Fruit fly (Drosophila melanogaster) whole organism, embryonic: ENCODE data around the gene CG13603.

Source experiments
- Ada2b ChIP-seq: fragments of 200-800 bp; sonication (Bioruptor generic); IDR thresholded peaks from 2 replicates; pipeline ENCODE4 v1.3.6; 2022; ENCODE audit warnings: missing biosample characterization, missing genetic modification characterization
- CG10274 ChIP-seq: fragments of 200-800 bp; sonication (Bioruptor generic); optimal IDR thresholded peaks from 3 replicates; lab custom pipeline; 2017; ENCODE audit warnings: missing biosample characterization, mild to moderate bottlenecking, missing genetic modification characterization
- CG10543 ChIP-seq: fragments of 200-800 bp; sonication (Bioruptor generic); optimal IDR thresholded peaks from 3 replicates; lab custom pipeline; 2017; ENCODE audit warnings: missing biosample characterization, mild to moderate bottlenecking, missing genetic modification characterization, moderate library complexity
- CG11093 ChIP-seq: fragments of 200-800 bp; sonication (Bioruptor generic); IDR thresholded peaks from 3 replicates; pipeline ENCODE4 v1.3.6; 2022; ENCODE audit warnings: missing biosample characterization, missing genetic modification characterization
- CG11723 ChIP-seq: fragments of 200-800 bp; sonication (Bioruptor generic); optimal IDR thresholded peaks from 2 replicates; lab custom pipeline; 2017; ENCODE audit warnings: missing biosample characterization, mild to moderate bottlenecking, missing genetic modification characterization
- CG12155 ChIP-seq: fragments of 200-800 bp; sonication (Bioruptor generic); optimal IDR thresholded peaks from 3 replicates; lab custom pipeline; 2016; ENCODE audit warnings: missing biosample characterization, missing genetic modification characterization
- CG12299 ChIP-seq: fragments of 200-800 bp; sonication (Bioruptor generic); optimal IDR thresholded peaks from 2 replicates; lab custom pipeline; 2018; ENCODE audit warnings: missing biosample characterization, mild to moderate bottlenecking, missing genetic modification characterization
- CG12942 ChIP-seq: fragments of 200-800 bp; sonication (Bioruptor generic); optimal IDR thresholded peaks from 3 replicates; lab custom pipeline; 2016; ENCODE audit warnings: missing biosample characterization, missing genetic modification characterization
- CG14441 ChIP-seq: fragments of 200-800 bp; sonication (Bioruptor generic); IDR thresholded peaks from 2 replicates; pipeline ENCODE4 v1.3.6; 2022; ENCODE audit warnings: missing biosample characterization, missing genetic modification characterization
- CG15696 ChIP-seq: fragments of 200-800 bp; sonication (Bioruptor generic); optimal IDR thresholded peaks from 2 replicates; lab custom pipeline; 2019; ENCODE audit warnings: missing biosample characterization, mild to moderate bottlenecking, missing genetic modification characterization, moderate library complexity
- CG17359 ChIP-seq: fragments of 200-800 bp; sonication (Bioruptor generic); optimal IDR thresholded peaks from 3 replicates; lab custom pipeline; 2018; ENCODE audit warnings: missing biosample characterization, mild to moderate bottlenecking, missing genetic modification characterization, moderate library complexity
- CG18599 ChIP-seq: fragments of 200-800 bp; sonication (Bioruptor generic); optimal IDR thresholded peaks from 3 replicates; lab custom pipeline; 2017; ENCODE audit warnings: missing biosample characterization, missing genetic modification characterization, mild to moderate bottlenecking, moderate library complexity, missing genetic modification reagents
- CG30020 ChIP-seq: fragments of 200-800 bp; optimal IDR thresholded peaks from 2 replicates; lab custom pipeline; 2019; ENCODE audit warnings: missing biosample characterization, mild to moderate bottlenecking, missing genetic modification characterization, moderate library complexity
- CG31388 ChIP-seq: fragments of 200-800 bp; sonication (Bioruptor generic); optimal IDR thresholded peaks from 2 replicates; lab custom pipeline; 2016; ENCODE audit warnings: missing biosample characterization, missing genetic modification characterization
- CG6175 ChIP-seq: fragments of 200-800 bp; sonication (Bioruptor generic); IDR thresholded peaks from 3 replicates; pipeline ENCODE4 v1.3.6; 2022; ENCODE audit warnings: missing biosample characterization, missing genetic modification characterization
- CG6254 ChIP-seq: fragments of 200-800 bp; sonication (Bioruptor generic); optimal IDR thresholded peaks from 3 replicates; lab custom pipeline; 2017; ENCODE audit warnings: mild to moderate bottlenecking, missing biosample characterization, missing genetic modification reagents, missing genetic modification characterization
- CG7357 ChIP-seq: fragments of 200-800 bp; sonication (Bioruptor generic); IDR thresholded peaks from 3 replicates; pipeline ENCODE4 v1.3.6; 2022; ENCODE audit warnings: missing biosample characterization, missing genetic modification characterization
- CG7745 ChIP-seq: fragments of 200-800 bp; sonication (Bioruptor generic); optimal IDR thresholded peaks from 2 replicates; lab custom pipeline; 2018; ENCODE audit warnings: missing biosample characterization, mild to moderate bottlenecking, missing genetic modification characterization, moderate library complexity
- CG7786 ChIP-seq: fragments of 200-800 bp; sonication (Bioruptor generic); optimal IDR thresholded peaks from 2 replicates; lab custom pipeline; 2016; ENCODE audit warnings: missing biosample characterization, missing genetic modification characterization
- CG7963 ChIP-seq: fragments of 200-800 bp; sonication (Bioruptor generic); IDR thresholded peaks from 3 replicates; pipeline ENCODE4 v1.3.6; 2022; ENCODE audit warnings: missing biosample characterization, missing genetic modification characterization; ENCODE audit not compliant: partially characterized antibody
- CG8359 ChIP-seq: fragments of 200-800 bp; sonication (Bioruptor generic); optimal IDR thresholded peaks from 2 replicates; lab custom pipeline; 2017; ENCODE audit warnings: missing biosample characterization, mild to moderate bottlenecking, missing genetic modification characterization, borderline replicate concordance
- CG8944 ChIP-seq: fragments of 200-800 bp; sonication (Bioruptor generic); optimal IDR thresholded peaks from 3 replicates; lab custom pipeline; 2016; ENCODE audit warnings: missing biosample characterization, missing genetic modification characterization
- CG9727 ChIP-seq: fragments of 200-800 bp; sonication (Bioruptor generic); optimal IDR thresholded peaks from 3 replicates; lab custom pipeline; 2017; ENCODE audit warnings: missing biosample characterization, mild to moderate bottlenecking, missing genetic modification characterization
- Ets65A ChIP-seq: fragments of 200-800 bp; sonication (Bioruptor generic); peaks from one replicate; lab custom pipeline; 2016; ENCODE audit warnings: missing biosample characterization, missing genetic modification characterization
- Fer1 ChIP-seq: fragments of 200-800 bp; sonication (Bioruptor generic); optimal IDR thresholded peaks from 2 replicates; lab custom pipeline; 2017; ENCODE audit warnings: missing biosample characterization, mild to moderate bottlenecking, missing genetic modification characterization
- HHEX ChIP-seq: fragments of 200-800 bp; sonication (Bioruptor generic); optimal IDR thresholded peaks from 3 replicates; lab custom pipeline; 2017; ENCODE audit warnings: missing biosample characterization, mild to moderate bottlenecking, missing genetic modification characterization, missing genetic modification reagents
- HmgD ChIP-seq: fragments of 200-800 bp; sonication (Bioruptor generic); optimal IDR thresholded peaks from 3 replicates; lab custom pipeline; 2016; ENCODE audit warnings: missing biosample characterization, missing genetic modification characterization
- MBD-R2 ChIP-seq: fragments of 200-800 bp; sonication (Bioruptor generic); IDR thresholded peaks from 2 replicates; pipeline ENCODE4 v1.3.6; 2022; ENCODE audit warnings: missing biosample characterization, missing genetic modification characterization
- MESR4 ChIP-seq: fragments of 200-800 bp; sonication (Bioruptor generic); optimal IDR thresholded peaks from 2 replicates; lab custom pipeline; 2018; ENCODE audit warnings: missing biosample characterization, mild to moderate bottlenecking, missing genetic modification characterization, moderate library complexity
- Mes4 ChIP-seq: fragments of 200-800 bp; sonication (Bioruptor generic); optimal IDR thresholded peaks from 2 replicates; lab custom pipeline; 2016; ENCODE audit warnings: missing biosample characterization, missing genetic modification characterization
- NFAT ChIP-seq: fragments of 200-800 bp; sonication (Bioruptor generic); IDR thresholded peaks from 2 replicates; pipeline ENCODE4 v1.3.6; 2022; ENCODE audit warnings: missing biosample characterization, missing genetic modification characterization
- Ravus ChIP-seq: fragments of 200-800 bp; sonication (Bioruptor generic); IDR thresholded peaks from 2 replicates; pipeline ENCODE4 v1.3.6; 2022; ENCODE audit warnings: missing biosample characterization, missing genetic modification characterization
- Sox102F ChIP-seq: fragments of 200-800 bp; sonication (Bioruptor generic); optimal IDR thresholded peaks from 2 replicates; lab custom pipeline; 2018; ENCODE audit warnings: missing biosample characterization, mild to moderate bottlenecking, missing genetic modification characterization, moderate library complexity
- ac ChIP-seq: fragments of 200-800 bp; sonication (Bioruptor generic); optimal IDR thresholded peaks from 3 replicates; lab custom pipeline; 2017; ENCODE audit warnings: missing biosample characterization, mild to moderate bottlenecking, missing genetic modification characterization
- ara ChIP-seq: fragments of 200-800 bp; sonication (Bioruptor generic); IDR thresholded peaks from 2 replicates; pipeline ENCODE4 v1.3.6; 2022; ENCODE audit warnings: missing biosample characterization, missing genetic modification characterization
- dmrt99B ChIP-seq: fragments of 200-800 bp; sonication (Bioruptor generic); optimal IDR thresholded peaks from 2 replicates; lab custom pipeline; 2018; ENCODE audit warnings: missing biosample characterization, mild to moderate bottlenecking, missing genetic modification characterization, moderate library complexity
- ems ChIP-seq: fragments of 200-800 bp; sonication (Bioruptor generic); optimal IDR thresholded peaks from 3 replicates; lab custom pipeline; 2016; ENCODE audit warnings: missing biosample characterization, missing genetic modification characterization
- esg ChIP-seq: fragments of 200-800 bp; sonication (Bioruptor generic); conservative IDR thresholded peaks from 2 replicates; pipeline ENCODE4 v1.3.6; 2022; ENCODE audit warnings: missing biosample characterization, missing genetic modification characterization
- eve ChIP-seq, 2 experiments: fragments of >200 bp; optimal IDR thresholded peaks; 2 replicates each; lab custom pipeline; 2017; ENCODE audit warnings: missing biosample characterization in 2 of 2, missing genetic modification characterization in 2 of 2
- fd102C ChIP-seq: fragments of 200-800 bp; sonication (Bioruptor generic); optimal IDR thresholded peaks from 2 replicates; lab custom pipeline; 2018; ENCODE audit warnings: missing biosample characterization, mild to moderate bottlenecking, missing genetic modification characterization, moderate library complexity
- gt ChIP-seq: fragments of 200-800 bp; sonication (Bioruptor generic); IDR thresholded peaks from 2 replicates; pipeline ENCODE4 v1.3.6; 2022; ENCODE audit warnings: missing biosample characterization, missing genetic modification characterization
- jumu ChIP-seq: fragments of 200-800 bp; sonication (Bioruptor generic); optimal IDR thresholded peaks from 3 replicates; lab custom pipeline; 2016; ENCODE audit warnings: missing biosample characterization, missing genetic modification characterization
- odd ChIP-seq: fragments of 200-800 bp; sonication (Bioruptor generic); optimal IDR thresholded peaks from 2 replicates; lab custom pipeline; 2017; ENCODE audit warnings: missing biosample characterization, mild to moderate bottlenecking, missing genetic modification characterization
- onecut ChIP-seq: fragments of 200-800 bp; sonication (Bioruptor generic); IDR thresholded peaks from 2 replicates; pipeline ENCODE4 v1.3.6; 2022; ENCODE audit warnings: missing biosample characterization, missing genetic modification characterization
- pho ChIP-seq: fragments of 200-800 bp; sonication (Bioruptor generic); optimal IDR thresholded peaks from 2 replicates; lab custom pipeline; 2016; ENCODE audit warnings: missing biosample characterization, missing genetic modification characterization
- sens ChIP-seq: fragments of 200-800 bp; sonication (Bioruptor generic); peaks from one replicate; lab custom pipeline; 2016; ENCODE audit warnings: missing biosample characterization, missing genetic modification characterization
- slbo ChIP-seq: fragments of 200-800 bp; sonication (Bioruptor generic); IDR thresholded peaks from 2 replicates; pipeline ENCODE4 v1.3.6; 2022; ENCODE audit warnings: missing biosample characterization, missing genetic modification characterization
- zfh2 ChIP-seq: fragments of 200-800 bp; sonication (Bioruptor generic); optimal IDR thresholded peaks from 2 replicates; lab custom pipeline; 2016; ENCODE audit warnings: missing biosample characterization, missing genetic modification characterization

The CG13603 gene

dm6 chr3R:23939921-23940839 is 46.2 kb downstream of the CG13603 start (continued):
- peak; percentile 89 for TF ChIP-seq CG12299 (tag; lab: Kevin White, UChicago)
- peak; percentile 84 for TF ChIP-seq onecut (GFP tag; lab: Robert Waterston, UW)
- 0 out of 2 replicates have a peak, but pooled peaks have one; percentile 7 for TF ChIP-seq gt (GFP tag; lab: Robert Waterston, UW)
- peak; percentile 63 for TF ChIP-seq CG10274 (GFP tag; lab: Kevin White, UChicago)
- peak; percentile 89 for TF ChIP-seq ara
- TF ChIP-seq CG31388 (GFP tag; lab: Kevin White, UChicago): peak; percentile 14
- TF ChIP-seq CG9727 (GFP tag; lab: Kevin White, UChicago): peak; percentile 86
- peak; percentile 86 for TF ChIP-seq ac (GFP tag; lab: Kevin White, UChicago)
- peak; percentile 71 for TF ChIP-seq Ets65A
- TF ChIP-seq Ada2b (GFP tag; lab: Robert Waterston, UW): no peak
- TF ChIP-seq CG6254 (GFP tag; lab: Kevin White, UChicago): peak; percentile 82
- TF ChIP-seq CG14441 (GFP tag; lab: Robert Waterston, UW): peak; percentile 57
- TF ChIP-seq CG7745 (tag; lab: Kevin White, UChicago): peak; percentile 87
- peak; percentile 10 for TF ChIP-seq CG30020 (tag; lab: Kevin White, UChicago)
- TF ChIP-seq CG6175 (GFP tag; lab: Robert Waterston, UW): no peak; the same call in 2 of the 3 replicates
- no peak for TF ChIP-seq jumu
- TF ChIP-seq Ravus (GFP tag; lab: Robert Waterston, UW): no peak; the same call in 1 of the 2 replicates
- TF ChIP-seq esg (GFP tag; lab: Robert Waterston, UW): no peak
- peak; percentile 93 for TF ChIP-seq CG15696 (tag; lab: Kevin White, UChicago)
- TF ChIP-seq CG7786 (GFP tag; lab: Kevin White, UChicago): peak; percentile 24
- TF ChIP-seq zfh2 (GFP tag; lab: Kevin White, UChicago): no peak
- TF ChIP-seq CG8944: peak; percentile 19
- peak; percentile 76 for TF ChIP-seq Sox102F (GFP tag; lab: Kevin White, UChicago)
- TF ChIP-seq CG7357 (GFP tag; lab: Robert Waterston, UW): no peak
- TF ChIP-seq Mes4: peak; percentile 66
- TF ChIP-seq CG11093 (GFP tag; lab: Robert Waterston, UW): peak; percentile 60; the same call in 1 of the 3 replicates
- peak; percentile 90 for TF ChIP-seq CG10543
- peak; percentile 38 for TF ChIP-seq MESR4
- TF ChIP-seq eve (GFP tag; optimal IDR thresholded peaks at IDR 0.05; lab: Kevin White, UChicago): peak in 1 of 2 experiments; percentile 75
- TF ChIP-seq MBD-R2 (GFP tag; lab: Robert Waterston, UW): peak; percentile 40; the same call in 1 of the 2 replicates
- TF ChIP-seq NFAT (GFP tag; lab: Robert Waterston, UW): peak; percentile 51
- peak; percentile 9 for TF ChIP-seq CG12155 (GFP tag; lab: Kevin White, UChicago)
- peak; percentile 3 for TF ChIP-seq ems (GFP tag; lab: Kevin White, UChicago)
- no peak for TF ChIP-seq HmgD (GFP tag; lab: Kevin White, UChicago)
- TF ChIP-seq CG7963: no peak
- TF ChIP-seq odd (GFP tag; lab: Kevin White, UChicago): peak; percentile 85
- TF ChIP-seq fd102C (GFP tag; lab: Kevin White, UChicago): peak; percentile 88
- peak; percentile 9 for TF ChIP-seq pho
- peak; percentile 84 for TF ChIP-seq CG11723 (GFP tag; lab: Kevin White, UChicago)
- peak; percentile 80 for TF ChIP-seq CG8359
- TF ChIP-seq CG17359: peak; percentile 93
- peak; percentile 78 for TF ChIP-seq dmrt99B (tag; lab: Kevin White, UChicago)
- peak; percentile 88 for TF ChIP-seq HHEX (GFP tag; lab: Kevin White, UChicago)
- TF ChIP-seq slbo (GFP tag; lab: Robert Waterston, UW): peak; percentile 56
- TF ChIP-seq sens (GFP tag; lab: Kevin White, UChicago): peak; percentile 98
- peak; percentile 83 for TF ChIP-seq CG18599 (GFP tag; lab: Kevin White, UChicago)
- TF ChIP-seq CG12942 (GFP tag; lab: Kevin White, UChicago): peak; percentile 77
- peak; percentile 84 for TF ChIP-seq Fer1 (GFP tag; lab: Kevin White, UChicago)
